Fruit fly (Drosophila melanogaster) Kc167 (cell line): ENCODE data around the gene Or24a.

Source experiments
- Sin3A ChIP-seq: fragments of >200 bp; optimal IDR thresholded peaks from 2 replicates; lab custom pipeline; 2018; ENCODE audit warnings: missing external identifiers
- h ChIP-seq: fragments of >200 bp; optimal IDR thresholded peaks from 3 replicates; lab custom pipeline; 2018; ENCODE audit warnings: missing external identifiers
- insv ChIP-seq: fragments of >200 bp; optimal IDR thresholded peaks from 3 replicates; lab custom pipeline; 2018; ENCODE audit warnings: missing external identifiers
- psq ChIP-seq: fragments of >200 bp; optimal IDR thresholded peaks from 2 replicates; lab custom pipeline; 2017; ENCODE audit warnings: missing external identifiers
- ttk ChIP-seq: sonication (Bioruptor generic); optimal IDR thresholded peaks from 2 replicates; lab custom pipeline; 2017; ENCODE audit warnings: missing external identifiers

DNA sequence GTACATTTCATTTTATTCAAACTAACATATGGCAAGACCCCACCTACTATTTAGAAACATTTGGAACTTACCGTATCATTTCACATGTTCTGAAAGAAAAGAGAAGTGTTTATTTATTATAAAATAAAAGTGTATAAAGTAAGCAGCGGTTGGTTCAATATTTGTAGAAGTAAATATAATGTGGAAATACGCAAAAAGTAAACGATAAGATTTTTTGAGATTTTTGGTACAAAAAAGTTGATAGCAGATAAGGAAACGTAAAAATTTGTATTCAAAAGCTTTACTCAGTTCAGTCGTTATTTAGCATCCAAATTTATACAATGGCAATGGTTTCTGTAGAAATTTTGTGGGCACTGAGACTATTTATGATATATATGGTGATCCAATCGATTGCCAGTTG lies 45.9 kb downstream of the Or24a start, which contains the start of gene Sr-CIII:
- TF ChIP-seq Sin3A (no peak), ttk (lab: Kevin White, UChicago) (no peak), h (lab: Kevin White, UChicago) (no peak), psq (no peak), insv (lab: Kevin White, UChicago) (no peak)
